Fruit fly (Drosophila melanogaster): ENCODE data around the gene Rsod.

dm6 chr3R:30213697-30214096 is 42.7 kb upstream of the Rsod start, which contains the start of gene CecB:
- no peak for TF ChIP-seq CG8478 (optimal IDR thresholded peaks at IDR 0.05)
- no peak for TF ChIP-seq CTCF (optimal IDR thresholded peaks at IDR 0.05)

Measured in S2 (cell line).